Fruit fly (Drosophila melanogaster): ENCODE data around the gene CG10516.

dm6 chr3L:15956448-15957010 is 11.5 kb upstream of the CG10516 start, which contains the start of gene elgi:
- TF ChIP-seq foxo (GFP tag; optimal IDR thresholded peaks at IDR 0.05) (peak in 1 of 2 experiments; percentile 82), pan (optimal IDR thresholded peaks at IDR 0.05) (no peak)
